Fruit fly (Drosophila melanogaster): ENCODE results near the gene mRpL2.

The mRpL2 gene

DNA sequence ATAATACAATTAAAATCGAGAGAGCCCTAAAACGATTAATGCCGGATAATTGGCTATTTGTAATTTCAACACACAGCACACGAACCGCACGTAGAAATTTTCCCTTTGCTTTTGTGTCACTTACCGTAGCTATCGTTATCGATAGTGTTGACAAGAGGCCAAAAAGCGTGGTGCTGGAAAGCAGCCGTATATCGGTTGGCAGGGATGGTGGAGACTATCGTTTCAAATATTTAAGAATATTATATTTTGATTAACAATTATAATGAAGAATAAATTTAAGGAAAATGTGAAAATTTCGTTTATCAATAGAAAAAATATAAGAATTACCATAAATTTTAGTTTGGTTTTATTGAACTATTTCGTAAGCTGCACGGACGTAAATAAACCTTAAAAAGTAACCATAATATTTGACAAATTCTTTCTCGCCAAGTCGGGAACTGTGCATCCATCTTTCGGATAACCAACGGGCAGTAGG lies 27.6 kb upstream of the mRpL2 start, which contains the start of gene JIL-1 (continued):
- peak; percentile 40 for TF ChIP-seq fd96Cb (tag; optimal IDR thresholded peaks at IDR 0.05)
- TF ChIP-seq CG2678 (tag; optimal IDR thresholded peaks at IDR 0.05), result peak; percentile 56
- TF ChIP-seq slbo (GFP tag; IDR thresholded peaks at IDR 0.05), result peak; percentile 93
- peak; percentile 15 for TF ChIP-seq Bdp1 (GFP tag; optimal IDR thresholded peaks at IDR 0.05)
- TF ChIP-seq CG3838 (GFP tag; optimal IDR thresholded peaks at IDR 0.05), result no peak
- TF ChIP-seq pan (optimal IDR thresholded peaks at IDR 0.05), result no peak
- peak in 1 of 2 experiments; percentile 68 for TF ChIP-seq pan (GFP tag; optimal IDR thresholded peaks at IDR 0.05 in 1 of 2, IDR thresholded peaks at IDR 0.05 in 1 of 2)
- TF ChIP-seq CG14965 (GFP tag; optimal IDR thresholded peaks at IDR 0.05; ENCODE audit: borderline replicate concordance), result no peak
- no peak for TF ChIP-seq NK7.1 (GFP tag; optimal IDR thresholded peaks at IDR 0.05)
- TF ChIP-seq CG2202 (tag; optimal IDR thresholded peaks at IDR 0.05), result peak; percentile 34
- peak; percentile 24 for TF ChIP-seq slp2 (GFP tag; optimal IDR thresholded peaks at IDR 0.05)
- peak; percentile 86 for TF ChIP-seq CG14860 (GFP tag; IDR thresholded peaks at IDR 0.05; ENCODE audit: partially characterized antibody)
- no peak for TF ChIP-seq CG1832 (GFP tag; optimal IDR thresholded peaks at IDR 0.05)
- peak; percentile 54; the same call in 2 of the 3 replicates for TF ChIP-seq croc (GFP tag; conservative IDR thresholded peaks at IDR 0.05)
- TF ChIP-seq Hey (tag; optimal IDR thresholded peaks at IDR 0.05), result no peak
- TF ChIP-seq tin (GFP tag; optimal IDR thresholded peaks at IDR 0.05), result peak; percentile 61
- TF ChIP-seq ATbp (GFP tag; optimal IDR thresholded peaks at IDR 0.05), result no peak
- peak; percentile 67 for TF ChIP-seq Atf6 (GFP tag; IDR thresholded peaks at IDR 0.05)
- TF ChIP-seq sima (GFP tag; optimal IDR thresholded peaks at IDR 0.05), result no peak
- peak; percentile 59 for TF ChIP-seq CG8290 (GFP tag; optimal IDR thresholded peaks at IDR 0.05)
- TF ChIP-seq CG8290 (tag; optimal IDR thresholded peaks at IDR 0.05), result peak; percentile 9 to 74
- no peak for TF ChIP-seq crol (GFP tag; IDR thresholded peaks at IDR 0.05)
- TF ChIP-seq tgo (GFP tag; IDR thresholded peaks at IDR 0.05), result peak; percentile 76
- peak; percentile 57 for TF ChIP-seq CG16815 (GFP tag; optimal IDR thresholded peaks at IDR 0.05)
- TF ChIP-seq zfh1 (GFP tag; IDR thresholded peaks at IDR 0.05), result peak; percentile 85; the same call in 2 of the 3 replicates
- peak; percentile 77 for TF ChIP-seq CG30403 (GFP tag; optimal IDR thresholded peaks at IDR 0.05)
- TF ChIP-seq cas (GFP tag; IDR thresholded peaks at IDR 0.05), result peak; percentile 57
- TF ChIP-seq D (optimal IDR thresholded peaks at IDR 0.05), result no peak
- peak; percentile 1 for TF ChIP-seq D (GFP tag; optimal IDR thresholded peaks at IDR 0.05)
- TF ChIP-seq gsb (GFP tag; IDR thresholded peaks at IDR 0.05), result peak; percentile 28; the same call in 1 of the 2 replicates
- TF ChIP-seq CG3281 (GFP tag; optimal IDR thresholded peaks at IDR 0.05), result peak; percentile 39
- TF ChIP-seq CG7745 (tag; optimal IDR thresholded peaks at IDR 0.05), result no peak
- TF ChIP-seq fru (optimal IDR thresholded peaks at IDR 0.05), result no peak
- no peak for TF ChIP-seq sc (optimal IDR thresholded peaks at IDR 0.05)
- no peak for TF ChIP-seq sc (GFP tag; optimal IDR thresholded peaks at IDR 0.05)
- TF ChIP-seq CG9876 (GFP tag; optimal IDR thresholded peaks at IDR 0.05), result no peak
- peak; percentile 87 for TF ChIP-seq knrl (GFP tag; IDR thresholded peaks at IDR 0.05; ENCODE audit: partially characterized antibody)
- no peak for TF ChIP-seq CG10462 (GFP tag; optimal IDR thresholded peaks at IDR 0.05)
- no peak for TF ChIP-seq bigmax (GFP tag; optimal IDR thresholded peaks at IDR 0.05)
- peak; percentile 87 for TF ChIP-seq vvl (GFP tag; IDR thresholded peaks at IDR 0.05)
- TF ChIP-seq Adf1 (GFP tag; IDR thresholded peaks at IDR 0.05), result peak; percentile 55; the same call in 1 of the 2 replicates
- TF ChIP-seq Mes4 (GFP tag; optimal IDR thresholded peaks at IDR 0.05), result no peak
- peak; percentile 76; the same call in 1 of the 2 replicates for TF ChIP-seq lmd (GFP tag; IDR thresholded peaks at IDR 0.05)
- TF ChIP-seq Asciz (GFP tag; optimal IDR thresholded peaks at IDR 0.05), result peak; percentile 33
- TF ChIP-seq inv (GFP tag; IDR thresholded peaks at IDR 0.05; ENCODE audit: partially characterized antibody), result peak; percentile 83
- TF ChIP-seq Sox100B (GFP tag; optimal IDR thresholded peaks at IDR 0.05), result peak; percentile 29
- peak; percentile 8 for TF ChIP-seq trem (tag; optimal IDR thresholded peaks at IDR 0.05)
- peak; percentile 71 for TF ChIP-seq CG12391 (tag; optimal IDR thresholded peaks at IDR 0.05)
- peak; percentile 45; the same call in 1 of the 2 replicates for TF ChIP-seq Taf1 (GFP tag; IDR thresholded peaks at IDR 0.05)
- peak; percentile 36 for TF ChIP-seq dmrt11E (tag; optimal IDR thresholded peaks at IDR 0.05)
- peak; percentile 48 for TF ChIP-seq gro (GFP tag; optimal IDR thresholded peaks at IDR 0.05)
- peak; percentile 8 for TF ChIP-seq emc (GFP tag; optimal IDR thresholded peaks at IDR 0.05)

Measured in whole organism, embryonic.